Worm (Caenorhabditis elegans): ENCODE data around the gene set-9.

ce11 chrIV:4356879-4357278 lies 49.2 kb downstream of the set-9 start, which contains the start of gene W03B1.9:
- TF ChIP-seq dao-5 (tag; optimal IDR thresholded peaks at IDR 0.05), result no peak
- no peak for TF ChIP-seq W03F9.2 (tag; optimal IDR thresholded peaks at IDR 0.05)

Data from whole organism, L4/young adult.